Fruit fly (Drosophila melanogaster) whole organism, prepupa: Measurements from ENCODE around the gene CG11398.

Source experiments
- Blimp-1 ChIP-seq: fragments of 200-800 bp; sonication (Bioruptor generic); optimal IDR thresholded peaks from 3 replicates; lab custom pipeline; 2017; ENCODE audit warnings: missing biosample characterization, missing genetic modification characterization, mild to moderate bottlenecking, moderate library complexity, missing genetic modification reagents
- CG11294 ChIP-seq: fragments of 200-800 bp; sonication (Bioruptor generic); IDR thresholded peaks from 2 replicates; pipeline ENCODE4 v1.3.6; 2022; ENCODE audit warnings: missing biosample characterization, missing genetic modification characterization
- CG7368 ChIP-seq: fragments of 200-800 bp; sonication (Bioruptor generic); optimal IDR thresholded peaks from 3 replicates; lab custom pipeline; 2016; ENCODE audit warnings: missing biosample characterization, missing genetic modification characterization
- CG8319 ChIP-seq: fragments of 200-800 bp; sonication (Bioruptor generic); optimal IDR thresholded peaks from 3 replicates; lab custom pipeline; 2016; ENCODE audit warnings: missing biosample characterization, missing genetic modification characterization
- Lpt ChIP-seq: fragments of 200-800 bp; sonication (Bioruptor generic); optimal IDR thresholded peaks from 3 replicates; lab custom pipeline; 2016; ENCODE audit warnings: missing biosample characterization, missing genetic modification characterization
- Sox102F ChIP-seq: fragments of 200-800 bp; sonication (Bioruptor generic); optimal IDR thresholded peaks from 2 replicates; lab custom pipeline; 2016; ENCODE audit warnings: missing biosample characterization, mild to moderate bottlenecking, missing genetic modification characterization
- cyc ChIP-seq: fragments of 200-800 bp; sonication (Bioruptor generic); optimal IDR thresholded peaks from 3 replicates; lab custom pipeline; 2016; ENCODE audit warnings: missing biosample characterization, missing genetic modification characterization
- salr ChIP-seq, 2 experiments: fragments of 200-800 bp; sonication (Bioruptor generic); optimal IDR thresholded peaks; 3 replicates each; lab custom pipeline; 2016 to 2018; ENCODE audit warnings: missing biosample characterization in 2 of 2, missing genetic modification characterization in 2 of 2, mild to moderate bottlenecking in 1 of 2
- vri ChIP-seq: fragments of 200-800 bp; sonication (Bioruptor generic); optimal IDR thresholded peaks from 3 replicates; lab custom pipeline; 2016; ENCODE audit warnings: missing biosample characterization, mild to moderate bottlenecking, missing genetic modification characterization

DNA sequence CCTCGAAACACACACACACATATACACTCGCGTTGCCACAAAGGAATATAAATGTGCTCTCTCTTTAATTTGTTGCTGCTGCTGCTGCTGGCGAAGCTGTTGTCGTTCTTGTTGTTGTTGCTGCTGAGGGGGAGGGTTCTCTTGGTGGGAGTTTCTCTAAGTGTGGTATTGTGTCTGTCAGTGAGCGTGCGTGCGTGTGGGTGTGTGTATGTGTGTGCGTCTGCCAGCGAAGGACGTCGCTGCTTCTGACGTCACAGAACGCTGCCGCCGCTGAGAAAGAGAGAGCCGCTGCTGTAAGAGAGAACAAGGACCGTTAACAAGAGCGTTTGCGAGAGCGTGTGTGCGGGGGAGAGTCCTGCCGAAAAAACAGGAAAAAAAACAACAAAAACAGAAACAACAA is 19.0 kb upstream of the CG11398 start:
- no peak for TF ChIP-seq CG11294 (GFP tag; lab: Robert Waterston, UW)
- TF ChIP-seq Lpt, result no peak
- TF ChIP-seq CG7368 (GFP tag; lab: Kevin White, UChicago), result no peak
- no peak for TF ChIP-seq cyc (GFP tag; lab: Kevin White, UChicago)
- TF ChIP-seq CG8319 (GFP tag; lab: Kevin White, UChicago), result no peak
- TF ChIP-seq vri, result no peak
- no peak for TF ChIP-seq salr (GFP tag; optimal IDR thresholded peaks at IDR 0.05; lab: Kevin White, UChicago)
- no peak for TF ChIP-seq Sox102F (GFP tag; lab: Kevin White, UChicago)
- TF ChIP-seq Blimp-1, result no peak
